Fruit fly (Drosophila melanogaster) whole organism, embryonic: ENCODE data around the gene CG31882.

Experiments used
- Bgb ChIP-seq: fragments of 200-800 bp; sonication (Bioruptor generic); IDR thresholded peaks from 2 replicates; pipeline ENCODE4 v1.3.6; 2022; ENCODE audit warnings: missing biosample characterization, missing genetic modification characterization; ENCODE audit not compliant: partially characterized antibody
- CG10431 ChIP-seq: fragments of 200-800 bp; sonication (Bioruptor generic); optimal IDR thresholded peaks from 3 replicates; lab custom pipeline; 2018; ENCODE audit warnings: missing biosample characterization, mild to moderate bottlenecking, missing genetic modification characterization
- CG10654 ChIP-seq: fragments of 200-800 bp; sonication (Bioruptor generic); optimal IDR thresholded peaks from 2 replicates; lab custom pipeline; 2016; ENCODE audit warnings: missing biosample characterization, missing genetic modification characterization
- CG11093 ChIP-seq: fragments of 200-800 bp; sonication (Bioruptor generic); IDR thresholded peaks from 3 replicates; pipeline ENCODE4 v1.3.6; 2022; ENCODE audit warnings: missing biosample characterization, missing genetic modification characterization
- CG11456 ChIP-seq: fragments of 200-800 bp; sonication (Bioruptor generic); IDR thresholded peaks from 3 replicates; pipeline ENCODE4 v1.3.6; 2022; ENCODE audit warnings: missing biosample characterization, missing genetic modification characterization
- CG1233 ChIP-seq: fragments of 200-800 bp; sonication (Bioruptor generic); optimal IDR thresholded peaks from 4 replicates; lab custom pipeline; 2018; ENCODE audit warnings: missing biosample characterization, mild to moderate bottlenecking, missing genetic modification characterization
- CG12391 ChIP-seq: fragments of 200-800 bp; sonication (Bioruptor generic); optimal IDR thresholded peaks from 3 replicates; lab custom pipeline; 2018; ENCODE audit warnings: missing biosample characterization, mild to moderate bottlenecking, missing genetic modification characterization, moderate library complexity
- CG13287 ChIP-seq: fragments of 200-800 bp; sonication (Bioruptor generic); IDR thresholded peaks from 2 replicates; pipeline ENCODE4 v1.3.6; 2022; ENCODE audit warnings: missing biosample characterization, missing genetic modification characterization; ENCODE audit not compliant: partially characterized antibody
- CG13775 ChIP-seq: fragments of 200-800 bp; sonication (Bioruptor generic); optimal IDR thresholded peaks from 3 replicates; lab custom pipeline; 2017; ENCODE audit warnings: missing biosample characterization, mild to moderate bottlenecking, missing genetic modification characterization
- CG16815 ChIP-seq: fragments of 200-800 bp; sonication (Bioruptor generic); optimal IDR thresholded peaks from 3 replicates; lab custom pipeline; 2017; ENCODE audit warnings: missing biosample characterization, mild to moderate bottlenecking, missing genetic modification characterization
- CG17361 ChIP-seq: fragments of 200-800 bp; sonication (Bioruptor generic); IDR thresholded peaks from 3 replicates; pipeline ENCODE4 v1.3.6; 2022; ENCODE audit warnings: missing biosample characterization, missing genetic modification characterization
- CG1832 ChIP-seq: fragments of 200-800 bp; sonication (Bioruptor generic); optimal IDR thresholded peaks from 2 replicates; lab custom pipeline; 2017; ENCODE audit warnings: missing biosample characterization, mild to moderate bottlenecking, missing genetic modification characterization, inconsistent platforms
- CG32772 ChIP-seq: fragments of 200-800 bp; sonication (Bioruptor generic); IDR thresholded peaks from 2 replicates; pipeline ENCODE4 v1.3.6; 2022; ENCODE audit warnings: missing biosample characterization, missing genetic modification characterization
- CG33557 ChIP-seq: fragments of 200-800 bp; sonication (Bioruptor generic); optimal IDR thresholded peaks from 2 replicates; lab custom pipeline; 2019; ENCODE audit warnings: missing biosample characterization, mild to moderate bottlenecking, missing genetic modification characterization, moderate library complexity
- CG3995 ChIP-seq: fragments of 200-800 bp; sonication (Bioruptor generic); optimal IDR thresholded peaks from 3 replicates; lab custom pipeline; 2016; ENCODE audit warnings: missing biosample characterization, missing genetic modification characterization
- CG4360 ChIP-seq: fragments of 200-800 bp; sonication (Bioruptor generic); IDR thresholded peaks from 2 replicates; pipeline ENCODE4 v1.3.6; 2022; ENCODE audit warnings: missing biosample characterization, missing genetic modification characterization
- CG6689 ChIP-seq: fragments of 200-800 bp; sonication (Bioruptor generic); IDR thresholded peaks from 2 replicates; pipeline ENCODE4 v1.3.6; 2022; ENCODE audit warnings: missing biosample characterization, missing genetic modification characterization
- CG7271 ChIP-seq: fragments of 200-800 bp; sonication (Bioruptor generic); optimal IDR thresholded peaks from 2 replicates; lab custom pipeline; 2018; ENCODE audit warnings: missing biosample characterization, mild to moderate bottlenecking, missing genetic modification characterization, moderate library complexity
- Dfd ChIP-seq, 2 experiments: fragments of >200 bp; optimal IDR thresholded peaks; 2 replicates each; lab custom pipeline; 2017; ENCODE audit warnings: missing biosample characterization in 2 of 2, missing genetic modification characterization in 2 of 2
- Dp ChIP-seq: fragments of 200-800 bp; sonication (Bioruptor generic); optimal IDR thresholded peaks from 2 replicates; lab custom pipeline; 2018; ENCODE audit warnings: missing biosample characterization, mild to moderate bottlenecking, missing genetic modification characterization, moderate library complexity
- Drgx ChIP-seq: fragments of 200-800 bp; sonication (Bioruptor generic); IDR thresholded peaks from 2 replicates; pipeline ENCODE4 v1.3.6; 2022; ENCODE audit warnings: missing biosample characterization, missing genetic modification characterization
- E2f2 ChIP-seq: fragments of 200-800 bp; sonication (Bioruptor generic); IDR thresholded peaks from 2 replicates; pipeline ENCODE4 v1.3.6; 2022; ENCODE audit warnings: missing biosample characterization, missing genetic modification characterization
- Fer2 ChIP-seq: fragments of 200-800 bp; sonication (Bioruptor generic); optimal IDR thresholded peaks from 2 replicates; lab custom pipeline; 2018; ENCODE audit warnings: missing biosample characterization, mild to moderate bottlenecking, missing genetic modification characterization, moderate library complexity
- HLH3B ChIP-seq: fragments of 200-800 bp; sonication (Bioruptor generic); IDR thresholded peaks from 2 replicates; pipeline ENCODE4 v1.3.6; 2022; ENCODE audit warnings: missing biosample characterization, missing genetic modification characterization
- Hr39 ChIP-seq: fragments of >200 bp; optimal IDR thresholded peaks from 2 replicates; lab custom pipeline; 2017
- Kr ChIP-seq: fragments of 200-800 bp; sonication (Bioruptor generic); optimal IDR thresholded peaks from 2 replicates; lab custom pipeline; 2017; ENCODE audit warnings: missing biosample characterization, mild to moderate bottlenecking, missing genetic modification characterization
- Mad ChIP-seq: fragments of 200-800 bp; sonication (Bioruptor generic); optimal IDR thresholded peaks from 2 replicates; lab custom pipeline; 2016; ENCODE audit warnings: missing biosample characterization, missing genetic modification characterization
- NC2α ChIP-seq: fragments of 200-800 bp; sonication (Bioruptor generic); optimal IDR thresholded peaks from 2 replicates; lab custom pipeline; 2016; ENCODE audit warnings: missing biosample characterization, missing genetic modification characterization
- Pdp1 ChIP-seq, 2 experiments: fragments of 200-800 bp; sonication (Bioruptor generic); optimal IDR thresholded peaks; 3 replicates each; lab custom pipeline; 2016; ENCODE audit warnings: missing biosample characterization in 2 of 2, missing genetic modification characterization in 2 of 2, mild to moderate bottlenecking in 1 of 2, moderate library complexity in 1 of 2
- Ravus ChIP-seq: fragments of 200-800 bp; sonication (Bioruptor generic); IDR thresholded peaks from 2 replicates; pipeline ENCODE4 v1.3.6; 2022; ENCODE audit warnings: missing biosample characterization, missing genetic modification characterization
- Side ChIP-seq: fragments of 200-800 bp; sonication (Bioruptor generic); optimal IDR thresholded peaks from 2 replicates; lab custom pipeline; 2016; ENCODE audit warnings: missing biosample characterization, missing genetic modification characterization
- Ssrp ChIP-seq: fragments of 200-800 bp; sonication (Bioruptor generic); optimal IDR thresholded peaks from 2 replicates; lab custom pipeline; 2018; ENCODE audit warnings: missing biosample characterization, mild to moderate bottlenecking, missing genetic modification characterization, moderate library complexity
- Stat92E ChIP-seq, 3 experiments: fragments of >200 bp in 2 of 3; fragments of 200-800 bp in 1 of 3; sonication (Bioruptor generic) in 1 of 3; optimal IDR thresholded peaks; 2 replicates each; lab custom pipeline; 2017 to 2019; ENCODE audit warnings: missing biosample characterization in 3 of 3, missing genetic modification characterization in 3 of 3, mild to moderate bottlenecking in 1 of 3, moderate library complexity in 1 of 3
- ab ChIP-seq: fragments of 200-800 bp; sonication (Bioruptor generic); optimal IDR thresholded peaks from 2 replicates; lab custom pipeline; 2016; ENCODE audit warnings: missing biosample characterization, missing genetic modification characterization
- aop ChIP-seq: fragments of 200-800 bp; sonication (Bioruptor generic); IDR thresholded peaks from 2 replicates; pipeline ENCODE4 v1.3.6; 2022; ENCODE audit warnings: missing biosample characterization, missing genetic modification characterization
- br ChIP-seq: fragments of >200 bp; optimal IDR thresholded peaks from 2 replicates; lab custom pipeline; 2017
- chm ChIP-seq: fragments of 200-800 bp; sonication (Bioruptor generic); IDR thresholded peaks from 2 replicates; pipeline ENCODE4 v1.3.6; 2022; ENCODE audit warnings: missing biosample characterization, missing genetic modification characterization
- croc ChIP-seq: fragments of 200-800 bp; sonication (Bioruptor generic); conservative IDR thresholded peaks from 3 replicates; pipeline ENCODE4 v1.3.6; 2022; ENCODE audit warnings: missing biosample characterization, missing genetic modification characterization
- dpn ChIP-seq, 2 experiments: fragments of 200-800 bp; sonication (Bioruptor generic); optimal IDR thresholded peaks; 3 replicates each; lab custom pipeline; 2016; ENCODE audit warnings: missing biosample characterization in 2 of 2, missing genetic modification characterization in 2 of 2
- dysf ChIP-seq: fragments of 200-800 bp; sonication (Bioruptor generic); IDR thresholded peaks from 3 replicates; pipeline ENCODE4 v1.3.6; 2022; ENCODE audit warnings: missing biosample characterization, missing genetic modification characterization
- hb ChIP-seq: fragments of 200-800 bp; sonication (Bioruptor generic); IDR thresholded peaks from 3 replicates; pipeline ENCODE4 v1.3.6; 2022; ENCODE audit warnings: missing biosample characterization, missing genetic modification characterization; ENCODE audit not compliant: partially characterized antibody
- hbn ChIP-seq: fragments of 200-800 bp; sonication (Bioruptor generic); IDR thresholded peaks from 2 replicates; pipeline ENCODE4 v1.3.6; 2022; ENCODE audit warnings: missing biosample characterization, missing genetic modification characterization; ENCODE audit not compliant: partially characterized antibody
- klu ChIP-seq: fragments of 200-800 bp; sonication (Bioruptor generic); IDR thresholded peaks from 2 replicates; pipeline ENCODE4 v1.3.6; 2022; ENCODE audit warnings: missing biosample characterization, missing genetic modification characterization
- lilli ChIP-seq: fragments of 200-800 bp; sonication (Bioruptor generic); optimal IDR thresholded peaks from 3 replicates; lab custom pipeline; 2016; ENCODE audit warnings: missing biosample characterization, missing genetic modification characterization
- maf-S ChIP-seq: fragments of 200-800 bp; sonication (Bioruptor generic); optimal IDR thresholded peaks from 2 replicates; lab custom pipeline; 2016; ENCODE audit warnings: missing biosample characterization, missing genetic modification characterization
- psq ChIP-seq: fragments of 200-800 bp; sonication (Bioruptor generic); optimal IDR thresholded peaks from 2 replicates; lab custom pipeline; 2017; ENCODE audit warnings: missing biosample characterization, missing genetic modification characterization
- ro ChIP-seq: fragments of 200-800 bp; sonication (Bioruptor generic); IDR thresholded peaks from 2 replicates; pipeline ENCODE4 v1.3.6; 2022; ENCODE audit warnings: missing biosample characterization, missing genetic modification characterization
- slou ChIP-seq: fragments of 200-800 bp; sonication (Bioruptor generic); optimal IDR thresholded peaks from 3 replicates; lab custom pipeline; 2016; ENCODE audit warnings: missing biosample characterization, missing genetic modification characterization
- stwl ChIP-seq: fragments of 200-800 bp; sonication (Bioruptor generic); optimal IDR thresholded peaks from 3 replicates; lab custom pipeline; 2018; ENCODE audit warnings: missing biosample characterization, mild to moderate bottlenecking, missing genetic modification characterization, moderate library complexity
- tio ChIP-seq: fragments of 200-800 bp; sonication (Bioruptor generic); optimal IDR thresholded peaks from 2 replicates; lab custom pipeline; 2017; ENCODE audit warnings: missing biosample characterization, missing genetic modification characterization, inconsistent platforms
- toy ChIP-seq: fragments of 200-800 bp; sonication (Bioruptor generic); IDR thresholded peaks from 2 replicates; pipeline ENCODE4 v1.3.6; 2022; ENCODE audit warnings: missing biosample characterization, missing genetic modification characterization
- zfh1 ChIP-seq: fragments of 200-800 bp; sonication (Bioruptor generic); IDR thresholded peaks from 3 replicates; pipeline ENCODE4 v1.3.6; 2022; ENCODE audit warnings: missing biosample characterization, missing genetic modification characterization

The CG31882 gene

DNA sequence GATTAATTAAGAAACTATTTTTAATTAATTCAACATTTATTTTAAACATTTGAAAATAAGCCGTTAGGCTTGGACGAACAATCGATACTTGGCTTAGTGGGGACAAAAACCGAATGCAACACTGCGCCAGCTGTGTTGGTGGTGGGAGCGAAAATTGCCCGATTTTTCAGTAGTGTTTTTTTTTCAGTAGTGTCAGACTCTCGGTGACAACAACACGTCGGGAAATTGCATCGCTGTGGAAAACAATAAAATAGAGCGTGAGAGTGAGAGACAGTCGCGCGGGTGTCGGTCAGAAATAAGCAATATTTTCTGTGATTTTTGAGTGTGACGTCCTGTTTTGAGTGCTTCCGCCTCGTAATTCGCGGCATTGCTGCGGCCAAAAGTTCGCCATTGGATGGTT is 8.4 kb downstream of the CG31882 start (continued):
- TF ChIP-seq CG16815 (GFP tag; lab: Kevin White, UChicago) (no peak), CG1832 (GFP tag; lab: Kevin White, UChicago) (no peak), Ravus (no peak), CG10654 (no peak), CG1233 (GFP tag; lab: Kevin White, UChicago) (no peak), CG13287 (GFP tag; lab: Robert Waterston, UW) (peak; percentile 84), Mad (GFP tag; lab: Kevin White, UChicago) (peak; percentile 64), stwl (tag; lab: Kevin White, UChicago) (peak; percentile 71), aop (no peak), zfh1 (GFP tag; lab: Robert Waterston, UW) (no peak), ro (GFP tag; lab: Robert Waterston, UW) (no peak), lilli (GFP tag; lab: Kevin White, UChicago) (peak; percentile 63), Pdp1 (GFP tag; optimal IDR thresholded peaks at IDR 0.05; lab: Kevin White, UChicago) (no peak), Dfd (GFP tag; optimal IDR thresholded peaks at IDR 0.05; lab: Kevin White, UChicago) (no peak), hbn (GFP tag; lab: Robert Waterston, UW) (peak; percentile 16; the same call in 1 of the 2 replicates), CG17361 (GFP tag; lab: Robert Waterston, UW) (no peak), CG13775 (peak; percentile 20), klu (GFP tag; lab: Robert Waterston, UW) (no peak), NC2α (peak; percentile 20), chm (GFP tag; lab: Robert Waterston, UW) (peak; percentile 68; the same call in 1 of the 2 replicates), CG3995 (no peak), Stat92E (GFP tag; optimal IDR thresholded peaks at IDR 0.05; lab: Kevin White, UChicago) (no peak), CG6689 (GFP tag; lab: Robert Waterston, UW) (0 out of 2 replicates have a peak, but pooled peaks have one; percentile 9), CG11093 (0 out of 3 replicates have a peak, but pooled peaks have one; percentile 11), ab (GFP tag; lab: Kevin White, UChicago) (no peak), Hr39 (lab: Kevin White, UChicago) (no peak), CG33557 (peak; percentile 11), HLH3B (GFP tag; lab: Robert Waterston, UW) (peak; percentile 33; the same call in 1 of the 2 replicates), CG7271 (tag; lab: Kevin White, UChicago) (no peak), Ssrp (no peak), E2f2 (GFP tag; lab: Robert Waterston, UW) (peak; percentile 86), CG4360 (GFP tag; lab: Robert Waterston, UW) (peak; percentile 78), CG10431 (GFP tag; lab: Kevin White, UChicago) (no peak), slou (GFP tag; lab: Kevin White, UChicago) (no peak), tio (GFP tag; lab: Kevin White, UChicago) (no peak), hb (GFP tag; lab: Robert Waterston, UW) (peak; percentile 60; the same call in 1 of the 3 replicates), dysf (GFP tag; lab: Robert Waterston, UW) (peak; percentile 50; the same call in 1 of the 3 replicates), Dp (GFP tag; lab: Kevin White, UChicago) (peak; percentile 74), psq (no peak), CG32772 (peak; percentile 94), Side (peak; percentile 58), Fer2 (tag; lab: Kevin White, UChicago) (no peak), dpn (GFP tag; optimal IDR thresholded peaks at IDR 0.05; lab: Kevin White, UChicago) (peak; percentile 18 to 56), br (lab: Kevin White, UChicago) (no peak), CG11456 (GFP tag; lab: Robert Waterston, UW) (peak; percentile 79), Kr (GFP tag; lab: Kevin White, UChicago) (no peak), Drgx (GFP tag; lab: Robert Waterston, UW) (0 out of 2 replicates have a peak, but pooled peaks have one; percentile 20), croc (no peak), maf-S (GFP tag; lab: Kevin White, UChicago) (peak; percentile 20), CG12391 (tag; lab: Kevin White, UChicago) (peak; percentile 63), toy (no peak), Bgb (GFP tag; lab: Robert Waterston, UW) (peak; percentile 94)
